Worm (Caenorhabditis elegans): ENCODE measurements around the gene txt-18.

ce11 chrII:6360822-6361221, 16.9 kb downstream of the txt-18 start, which contains the start of gene K10B2.4:
- TF ChIP-seq cog-1 (tag; optimal IDR thresholded peaks at IDR 0.05) (no peak), klf-2 (GFP tag; conservative IDR thresholded peaks at IDR 0.05) (no peak), flt-1 (GFP tag; IDR thresholded peaks at IDR 0.05) (no peak), ztf-23 (GFP tag; IDR thresholded peaks at IDR 0.05) (peak; percentile 65; the same call in 1 of the 2 replicates), ref-1 (GFP tag; conservative IDR thresholded peaks at IDR 0.05) (no peak), med-1 (GFP tag; optimal IDR thresholded peaks at IDR 0.05; ENCODE audit: insufficient read depth) (no peak)

All from whole organism, midembryonic.